Fruit fly (Drosophila melanogaster) Kc167 (cell line): ENCODE measurements around the gene Nagk.

ENCODE experiments used
- Myc ChIP-seq: fragments of >200 bp; optimal IDR thresholded peaks from 2 replicates; lab custom pipeline; 2017; ENCODE audit warnings: missing external identifiers
- Sin3A ChIP-seq: fragments of >200 bp; optimal IDR thresholded peaks from 2 replicates; lab custom pipeline; 2018; ENCODE audit warnings: missing external identifiers
- h ChIP-seq: fragments of >200 bp; optimal IDR thresholded peaks from 3 replicates; lab custom pipeline; 2018; ENCODE audit warnings: missing external identifiers
- insv ChIP-seq: fragments of >200 bp; optimal IDR thresholded peaks from 3 replicates; lab custom pipeline; 2018; ENCODE audit warnings: missing external identifiers
- psq ChIP-seq: fragments of >200 bp; optimal IDR thresholded peaks from 2 replicates; lab custom pipeline; 2017; ENCODE audit warnings: missing external identifiers
- ttk ChIP-seq: sonication (Bioruptor generic); optimal IDR thresholded peaks from 2 replicates; lab custom pipeline; 2017; ENCODE audit warnings: missing external identifiers

Nagk gene

dm6 chr3R:15356645-15357431, 13.8 kb upstream of the Nagk start, which contains the start of the genes Atg4b and Hibch:
TSS of gene Atg4b (minus strand) at chr3R:15356924.
TSS of gene Hibch (plus strand) at chr3R:15357229.
- TF ChIP-seq Sin3A (no peak), h (lab: Kevin White, UChicago) (no peak), ttk (lab: Kevin White, UChicago) (no peak), Myc (lab: Kevin White, UChicago) (no peak), insv (no peak), psq (lab: Kevin White, UChicago) (no peak)

dm6 chr3R:15356152-15356551, 13.1 kb upstream of the Nagk start:
- TF ChIP-seq insv (no peak), psq (lab: Kevin White, UChicago) (no peak), h (lab: Kevin White, UChicago) (no peak), ttk (lab: Kevin White, UChicago) (no peak), Sin3A (no peak), Myc (lab: Kevin White, UChicago) (no peak)

- TF ChIP-seq Myc (lab: Kevin White, UChicago): no peak
- no peak for TF ChIP-seq Sin3A
- no peak for TF ChIP-seq insv
- no peak for TF ChIP-seq h (lab: Kevin White, UChicago)
- TF ChIP-seq ttk (lab: Kevin White, UChicago): no peak
- TF ChIP-seq psq (lab: Kevin White, UChicago): no peak
These were observed 11.0 kb upstream of the Nagk start for dm6 chr3R:15354019-15354418.

- TF ChIP-seq insv (no peak), Sin3A (no peak), h (lab: Kevin White, UChicago) (no peak), ttk (lab: Kevin White, UChicago) (no peak)
These were observed 8.0 kb upstream of the Nagk start, which contains the start of the genes Trs33 and Tmtc4 for dm6 chr3R:15350993-15351426. TSS of gene Trs33 (minus strand) at chr3R:15350995. TSS of gene Tmtc4 (plus strand) at chr3R:15351225.

dm6 chr3R:15347822-15348221, 4.8 kb upstream of the Nagk start, which contains the start of the genes CG42726 and CG42727:
TSS of gene CG42726 (plus strand) at chr3R:15348048.
TSS of gene CG42727 (plus strand) at chr3R:15348048.
- TF ChIP-seq Myc (lab: Kevin White, UChicago) (no peak), insv (no peak), Sin3A (no peak), psq (lab: Kevin White, UChicago) (no peak), ttk (lab: Kevin White, UChicago) (no peak), h (lab: Kevin White, UChicago) (no peak)

- TF ChIP-seq h (lab: Kevin White, UChicago): no peak
- no peak for TF ChIP-seq psq (lab: Kevin White, UChicago)
- TF ChIP-seq Sin3A: no peak
- no peak for TF ChIP-seq insv
- TF ChIP-seq ttk (lab: Kevin White, UChicago): no peak
- no peak for TF ChIP-seq Myc (lab: Kevin White, UChicago)
These were observed 2.9 kb upstream of the Nagk start, which contains the start of the genes Surf4 and CG31301 for dm6 chr3R:15346018-15346383. TSS of gene Surf4 (minus strand) at chr3R:15346176. TSS of gene CG31301 (plus strand) at chr3R:15346205.

dm6 chr3R:15345198-15346017, 2.4 kb upstream of the Nagk start:
- TF ChIP-seq Myc (lab: Kevin White, UChicago) (no peak), ttk (lab: Kevin White, UChicago) (no peak), h (lab: Kevin White, UChicago) (no peak), psq (lab: Kevin White, UChicago) (no peak)

dm6 chr3R:15342432-15342925, 577 bp downstream of the Nagk start:
- TF ChIP-seq Myc (lab: Kevin White, UChicago) (no peak), h (lab: Kevin White, UChicago) (no peak), ttk (lab: Kevin White, UChicago) (no peak), Sin3A (no peak), insv (no peak), psq (lab: Kevin White, UChicago) (no peak)

- no peak for TF ChIP-seq h (lab: Kevin White, UChicago)
- no peak for TF ChIP-seq psq (lab: Kevin White, UChicago)
These were observed 2.9 kb downstream of the Nagk start, which contains the start of gene SerRS-m for dm6 chr3R:15340052-15340732. TSS of gene SerRS-m (plus strand) at chr3R:15340667.

- TF ChIP-seq Sin3A (no peak), psq (lab: Kevin White, UChicago) (no peak), insv (no peak), ttk (lab: Kevin White, UChicago) (no peak), h (lab: Kevin White, UChicago) (no peak), Myc (lab: Kevin White, UChicago) (no peak)
These were observed 3.9 kb downstream of the Nagk start for dm6 chr3R:15339111-15339510.

dm6 chr3R:15332994-15333393, 10.1 kb downstream of the Nagk start, which contains the start of the genes Fkbp39 and Cyfip:
TSS of gene Fkbp39 (minus strand) at chr3R:15333133.
TSS of gene Cyfip (plus strand) at chr3R:15333266.
- TF ChIP-seq h (lab: Kevin White, UChicago) (no peak), psq (lab: Kevin White, UChicago) (no peak), Myc (lab: Kevin White, UChicago) (no peak), insv (no peak), ttk (lab: Kevin White, UChicago) (no peak)
